Worm (Caenorhabditis elegans): ENCODE data around the gene pap-2.

- TF ChIP-seq ztf-23 (GFP tag; IDR thresholded peaks at IDR 0.05), result no peak
- no peak for TF ChIP-seq flt-1 (GFP tag; IDR thresholded peaks at IDR 0.05)
- no peak for TF ChIP-seq ztf-29 (GFP tag; IDR thresholded peaks at IDR 0.05)
- TF ChIP-seq ref-1 (GFP tag; conservative IDR thresholded peaks at IDR 0.05), result no peak
- TF ChIP-seq med-1 (GFP tag; optimal IDR thresholded peaks at IDR 0.05; ENCODE audit: insufficient read depth), result no peak
- no peak for TF ChIP-seq tab-1 (GFP tag; IDR thresholded peaks at IDR 0.05)
- no peak for TF ChIP-seq T22C8.4 (GFP tag; IDR thresholded peaks at IDR 0.05)
- no peak for TF ChIP-seq klf-2 (GFP tag; conservative IDR thresholded peaks at IDR 0.05)
- TF ChIP-seq cog-1 (tag; optimal IDR thresholded peaks at IDR 0.05), result no peak
These were observed 46.4 kb upstream of the pap-2 start, which contains the start of gene ZK1307.1 for ce11 chrII:9655530-9656139.

All from whole organism, midembryonic.